Fruit fly (Drosophila melanogaster) whole organism, embryonic: ENCODE data around the gene moody.
A peak's percentile ranks its signal among the peaks of the same experiment; 100 is the strongest.

Source experiments
- Asciz ChIP-seq: fragments of 200-800 bp; sonication (Bioruptor generic); optimal IDR thresholded peaks from 2 replicates; lab custom pipeline; 2017; ENCODE audit warnings: missing biosample characterization, mild to moderate bottlenecking, missing genetic modification characterization, missing genetic modification reagents
- Atf3 ChIP-seq: fragments of 200-800 bp; sonication (Bioruptor generic); optimal IDR thresholded peaks from 3 replicates; lab custom pipeline; 2016; ENCODE audit warnings: missing biosample characterization, missing genetic modification characterization
- Atf6 ChIP-seq: fragments of 200-800 bp; sonication (Bioruptor generic); IDR thresholded peaks from 2 replicates; pipeline ENCODE4 v1.3.6; 2022; ENCODE audit warnings: missing biosample characterization, missing genetic modification characterization
- CG12071 ChIP-seq: fragments of 200-800 bp; sonication (Bioruptor generic); optimal IDR thresholded peaks from 3 replicates; lab custom pipeline; 2018; ENCODE audit warnings: missing biosample characterization, mild to moderate bottlenecking, missing genetic modification characterization
- CG13287 ChIP-seq: fragments of 200-800 bp; sonication (Bioruptor generic); IDR thresholded peaks from 2 replicates; pipeline ENCODE4 v1.3.6; 2022; ENCODE audit warnings: missing biosample characterization, missing genetic modification characterization; ENCODE audit not compliant: partially characterized antibody
- CG17361 ChIP-seq: fragments of 200-800 bp; sonication (Bioruptor generic); IDR thresholded peaks from 3 replicates; pipeline ENCODE4 v1.3.6; 2022; ENCODE audit warnings: missing biosample characterization, missing genetic modification characterization
- CG18262 ChIP-seq: fragments of 200-800 bp; optimal IDR thresholded peaks from 3 replicates; lab custom pipeline; 2019; ENCODE audit warnings: missing biosample characterization, mild to moderate bottlenecking, missing genetic modification characterization, moderate library complexity
- CG18619 ChIP-seq: fragments of 200-800 bp; sonication (Bioruptor generic); optimal IDR thresholded peaks from 3 replicates; lab custom pipeline; 2017; ENCODE audit warnings: missing biosample characterization, mild to moderate bottlenecking, missing genetic modification characterization
- CG32772 ChIP-seq: fragments of 200-800 bp; sonication (Bioruptor generic); IDR thresholded peaks from 2 replicates; pipeline ENCODE4 v1.3.6; 2022; ENCODE audit warnings: missing biosample characterization, missing genetic modification characterization
- CG34224 ChIP-seq: fragments of 200-800 bp; sonication (Bioruptor generic); IDR thresholded peaks from 3 replicates; pipeline ENCODE4 v1.3.6; 2022; ENCODE audit warnings: missing biosample characterization, missing genetic modification characterization; ENCODE audit not compliant: partially characterized antibody
- CG4328 ChIP-seq: fragments of 200-800 bp; sonication (Bioruptor generic); optimal IDR thresholded peaks from 3 replicates; lab custom pipeline; 2017; ENCODE audit warnings: missing biosample characterization, missing genetic modification reagents, missing genetic modification characterization
- CG5180 ChIP-seq: fragments of 200-800 bp; sonication (Bioruptor generic); optimal IDR thresholded peaks from 3 replicates; lab custom pipeline; 2017; ENCODE audit warnings: missing biosample characterization, missing genetic modification characterization, mild to moderate bottlenecking, moderate library complexity, missing genetic modification reagents
- CG6272 ChIP-seq: fragments of 200-800 bp; sonication (Bioruptor generic); IDR thresholded peaks from 2 replicates; pipeline ENCODE4 v1.3.6; 2022; ENCODE audit warnings: missing biosample characterization, missing genetic modification characterization
- CG7372 ChIP-seq: fragments of 200-800 bp; sonication (Bioruptor generic); IDR thresholded peaks from 2 replicates; pipeline ENCODE4 v1.3.6; 2022; ENCODE audit warnings: missing biosample characterization, missing genetic modification characterization
- CG7786 ChIP-seq: fragments of 200-800 bp; sonication (Bioruptor generic); optimal IDR thresholded peaks from 2 replicates; lab custom pipeline; 2016; ENCODE audit warnings: missing biosample characterization, missing genetic modification characterization
- CG9727 ChIP-seq: fragments of 200-800 bp; sonication (Bioruptor generic); optimal IDR thresholded peaks from 3 replicates; lab custom pipeline; 2017; ENCODE audit warnings: missing biosample characterization, mild to moderate bottlenecking, missing genetic modification characterization
- Dbx ChIP-seq: fragments of 200-800 bp; sonication (Bioruptor generic); IDR thresholded peaks from 3 replicates; pipeline ENCODE4 v1.3.6; 2022; ENCODE audit warnings: missing biosample characterization, missing genetic modification characterization
- Dip2 ChIP-seq: fragments of 200-800 bp; sonication (Bioruptor generic); IDR thresholded peaks from 2 replicates; pipeline ENCODE4 v1.3.6; 2022; ENCODE audit warnings: missing biosample characterization, missing genetic modification characterization
- Dref ChIP-seq: fragments of 200-800 bp; sonication (Bioruptor generic); IDR thresholded peaks from 2 replicates; pipeline ENCODE4 v1.3.6; 2022; ENCODE audit warnings: missing biosample characterization, missing genetic modification characterization
- HLHmδ ChIP-seq: fragments of 200-800 bp; sonication (Bioruptor generic); optimal IDR thresholded peaks from 2 replicates; lab custom pipeline; 2018; ENCODE audit warnings: missing biosample characterization, mild to moderate bottlenecking, missing genetic modification characterization, moderate library complexity
- HmgD ChIP-seq: fragments of 200-800 bp; sonication (Bioruptor generic); optimal IDR thresholded peaks from 3 replicates; lab custom pipeline; 2016; ENCODE audit warnings: missing biosample characterization, missing genetic modification characterization
- Hsf ChIP-seq: fragments of 200-800 bp; sonication (Bioruptor generic); optimal IDR thresholded peaks from 3 replicates; lab custom pipeline; 2016; ENCODE audit warnings: missing biosample characterization, missing genetic modification characterization
- Kr ChIP-seq: fragments of 200-800 bp; sonication (Bioruptor generic); optimal IDR thresholded peaks from 2 replicates; lab custom pipeline; 2017; ENCODE audit warnings: missing biosample characterization, mild to moderate bottlenecking, missing genetic modification characterization
- NC2β ChIP-seq: fragments of 200-800 bp; sonication (Bioruptor generic); optimal IDR thresholded peaks from 2 replicates; lab custom pipeline; 2016; ENCODE audit warnings: missing biosample characterization, missing genetic modification characterization
- Nf-YC ChIP-seq: fragments of 200-800 bp; optimal IDR thresholded peaks from 3 replicates; lab custom pipeline; 2019; ENCODE audit warnings: missing biosample characterization, mild to moderate bottlenecking, missing genetic modification characterization, moderate library complexity
- Ravus ChIP-seq: fragments of 200-800 bp; sonication (Bioruptor generic); IDR thresholded peaks from 2 replicates; pipeline ENCODE4 v1.3.6; 2022; ENCODE audit warnings: missing biosample characterization, missing genetic modification characterization
- Rx ChIP-seq: fragments of 200-800 bp; sonication (Bioruptor generic); IDR thresholded peaks from 2 replicates; pipeline ENCODE4 v1.3.6; 2022; ENCODE audit warnings: missing biosample characterization, missing genetic modification characterization
- abd-A ChIP-seq: fragments of 200-800 bp; sonication (Bioruptor generic); optimal IDR thresholded peaks from 3 replicates; lab custom pipeline; 2019; ENCODE audit warnings: missing biosample characterization, mild to moderate bottlenecking, missing genetic modification characterization, moderate library complexity
- amos ChIP-seq: fragments of 200-800 bp; sonication (Bioruptor generic); IDR thresholded peaks from 2 replicates; pipeline ENCODE4 v1.3.6; 2022; ENCODE audit warnings: missing biosample characterization, missing genetic modification characterization; ENCODE audit not compliant: partially characterized antibody
- aop ChIP-seq: fragments of 200-800 bp; sonication (Bioruptor generic); IDR thresholded peaks from 2 replicates; pipeline ENCODE4 v1.3.6; 2022; ENCODE audit warnings: missing biosample characterization, missing genetic modification characterization
- bab2 ChIP-seq: fragments of 200-800 bp; sonication (Bioruptor generic); optimal IDR thresholded peaks from 2 replicates; lab custom pipeline; 2016; ENCODE audit warnings: missing biosample characterization, missing genetic modification characterization
- btn ChIP-seq: fragments of 200-800 bp; sonication (Bioruptor generic); optimal IDR thresholded peaks from 2 replicates; lab custom pipeline; 2016; ENCODE audit warnings: missing biosample characterization, missing genetic modification characterization
- chinmo ChIP-seq: fragments of 200-800 bp; sonication (Bioruptor generic); IDR thresholded peaks from 4 replicates; pipeline ENCODE4 v1.3.6; 2022; ENCODE audit warnings: missing biosample characterization, missing genetic modification characterization; ENCODE audit not compliant: partially characterized antibody
- da ChIP-seq: fragments of 200-800 bp; sonication (Bioruptor generic); optimal IDR thresholded peaks from 2 replicates; lab custom pipeline; 2016; ENCODE audit warnings: missing biosample characterization, missing genetic modification characterization
- dm ChIP-seq: fragments of 200-800 bp; sonication (Bioruptor generic); optimal IDR thresholded peaks from 3 replicates; lab custom pipeline; 2016; ENCODE audit warnings: missing biosample characterization, missing genetic modification characterization
- emc ChIP-seq: fragments of 200-800 bp; sonication (Bioruptor generic); optimal IDR thresholded peaks from 2 replicates; lab custom pipeline; 2016; ENCODE audit warnings: missing biosample characterization, missing genetic modification characterization
- eyg ChIP-seq: fragments of 200-800 bp; sonication (Bioruptor generic); optimal IDR thresholded peaks from 3 replicates; lab custom pipeline; 2016; ENCODE audit warnings: missing biosample characterization, missing genetic modification characterization
- grn ChIP-seq: fragments of 200-800 bp; sonication (Bioruptor generic); optimal IDR thresholded peaks from 3 replicates; lab custom pipeline; 2017; ENCODE audit warnings: missing biosample characterization, missing genetic modification characterization
- luna ChIP-seq: fragments of 200-800 bp; sonication (Bioruptor generic); optimal IDR thresholded peaks from 2 replicates; lab custom pipeline; 2016; ENCODE audit warnings: missing biosample characterization, missing genetic modification characterization
- mld ChIP-seq: fragments of 200-800 bp; sonication (Bioruptor generic); IDR thresholded peaks from 3 replicates; pipeline ENCODE4 v1.3.6; 2022; ENCODE audit warnings: missing biosample characterization, missing genetic modification characterization; ENCODE audit not compliant: partially characterized antibody
- nau ChIP-seq: fragments of 200-800 bp; sonication (Bioruptor generic); optimal IDR thresholded peaks from 3 replicates; lab custom pipeline; 2017; ENCODE audit warnings: missing biosample characterization, mild to moderate bottlenecking, missing genetic modification characterization, missing genetic modification reagents
- nerfin-1 ChIP-seq: fragments of 200-800 bp; sonication (Bioruptor generic); optimal IDR thresholded peaks from 3 replicates; lab custom pipeline; 2019; ENCODE audit warnings: missing biosample characterization, mild to moderate bottlenecking, missing genetic modification characterization, moderate library complexity
- pzg ChIP-seq: fragments of 200-800 bp; sonication (Bioruptor generic); optimal IDR thresholded peaks from 3 replicates; lab custom pipeline; 2018; ENCODE audit warnings: missing biosample characterization, mild to moderate bottlenecking, missing genetic modification characterization, moderate library complexity
- sc ChIP-seq, 3 experiments: fragments of >200 bp in 2 of 3; fragments of 200-800 bp in 1 of 3; sonication (Bioruptor generic) in 1 of 3; optimal IDR thresholded peaks; 2 replicates in 2 of 3; 3 replicates in 1 of 3; lab custom pipeline; 2017; ENCODE audit warnings: mild to moderate bottlenecking in 1 of 3, missing biosample characterization in 1 of 3, missing genetic modification characterization in 1 of 3, missing genetic modification reagents in 1 of 3
- ssp ChIP-seq: fragments of 200-800 bp; sonication (Bioruptor generic); IDR thresholded peaks from 2 replicates; pipeline ENCODE4 v1.3.6; 2022; ENCODE audit warnings: missing biosample characterization, missing genetic modification characterization
- tio ChIP-seq: fragments of 200-800 bp; sonication (Bioruptor generic); optimal IDR thresholded peaks from 2 replicates; lab custom pipeline; 2017; ENCODE audit warnings: missing biosample characterization, missing genetic modification characterization, inconsistent platforms
- tup ChIP-seq: fragments of 200-800 bp; sonication (Bioruptor generic); optimal IDR thresholded peaks from 2 replicates; lab custom pipeline; 2016; ENCODE audit warnings: missing biosample characterization, mild to moderate bottlenecking, missing genetic modification characterization, moderate library complexity
- vvl ChIP-seq: fragments of 200-800 bp; sonication (Bioruptor generic); IDR thresholded peaks from 2 replicates; pipeline ENCODE4 v1.3.6; 2022; ENCODE audit warnings: missing biosample characterization, missing genetic modification characterization

moody gene

dm6 chrX:2050070-2050899 lies at the start of gene moody (continued):
- TF ChIP-seq bab2 (GFP tag; lab: Kevin White, UChicago) (peak; percentile 98), CG18619 (peak; percentile 97), Dref (GFP tag; lab: Robert Waterston, UW) (peak; percentile 58), tup (GFP tag; lab: Kevin White, UChicago) (peak; percentile 95), luna (GFP tag; lab: Kevin White, UChicago) (peak; percentile 92), Nf-YC (tag; lab: Kevin White, UChicago) (peak; percentile 91), NC2β (GFP tag; lab: Kevin White, UChicago) (peak; percentile 95), btn (GFP tag; lab: Kevin White, UChicago) (peak; percentile 89), CG7372 (peak; percentile 98), Ravus (peak; percentile 91), grn (peak; percentile 100), aop (GFP tag; lab: Robert Waterston, UW) (peak; percentile 96), Atf3 (GFP tag; lab: Kevin White, UChicago) (peak; percentile 95), Dip2 (peak; percentile 57; the same call in 1 of the 2 replicates), abd-A (tag; lab: Kevin White, UChicago) (peak; percentile 85), CG13287 (GFP tag; lab: Robert Waterston, UW) (peak; percentile 65; the same call in 1 of the 2 replicates), Hsf (GFP tag; lab: Kevin White, UChicago) (peak; percentile 97), pzg (GFP tag; lab: Kevin White, UChicago) (peak; percentile 45), tio (GFP tag; lab: Kevin White, UChicago) (peak; percentile 81), Dbx (GFP tag; lab: Robert Waterston, UW) (peak; percentile 99), sc (optimal IDR thresholded peaks at IDR 0.05; lab: Kevin White, UChicago) (no peak), sc (GFP tag; optimal IDR thresholded peaks at IDR 0.05; lab: Kevin White, UChicago) (peak; percentile 83), nerfin-1 (peak; percentile 90), CG17361 (GFP tag; lab: Robert Waterston, UW) (peak; percentile 93), CG34224 (GFP tag; lab: Robert Waterston, UW) (peak; percentile 52; the same call in 2 of the 3 replicates), CG4328 (GFP tag; lab: Kevin White, UChicago) (peak; percentile 99), CG12071 (peak; percentile 98), CG6272 (peak; percentile 97), Rx (peak; percentile 98), Atf6 (peak; percentile 98), mld (GFP tag; lab: Robert Waterston, UW) (no peak), eyg (peak; percentile 96), CG18262 (tag; lab: Kevin White, UChicago) (peak; percentile 89), CG9727 (GFP tag; lab: Kevin White, UChicago) (peak; percentile 91), HLHmδ (GFP tag; lab: Kevin White, UChicago) (peak; percentile 97), CG32772 (GFP tag; lab: Robert Waterston, UW) (peak; percentile 98), Asciz (GFP tag; lab: Kevin White, UChicago) (peak; percentile 85), nau (GFP tag; lab: Kevin White, UChicago) (peak; percentile 93), HmgD (GFP tag; lab: Kevin White, UChicago) (peak; percentile 99), ssp (GFP tag; lab: Robert Waterston, UW) (peak; percentile 92), emc (peak; percentile 92), chinmo (GFP tag; lab: Robert Waterston, UW) (peak; percentile 88; the same call in 1 of the 4 replicates), CG5180 (GFP tag; lab: Kevin White, UChicago) (peak; percentile 89), vvl (peak; percentile 99), Kr (no peak), CG7786 (GFP tag; lab: Kevin White, UChicago) (peak; percentile 98), amos (peak; percentile 38; the same call in 1 of the 2 replicates), da (GFP tag; lab: Kevin White, UChicago) (peak; percentile 96), dm (GFP tag; lab: Kevin White, UChicago) (peak; percentile 94)
